Fruit fly (Drosophila melanogaster) whole organism, embryonic: Measurements from ENCODE around the gene Gem2.

Experiments
- Aef1 ChIP-seq: fragments of 200-800 bp; sonication (Bioruptor generic); IDR thresholded peaks from 3 replicates; pipeline ENCODE4 v1.3.6; 2022; ENCODE audit warnings: missing biosample characterization, missing genetic modification characterization
- CG1832 ChIP-seq: fragments of 200-800 bp; sonication (Bioruptor generic); optimal IDR thresholded peaks from 2 replicates; lab custom pipeline; 2017; ENCODE audit warnings: missing biosample characterization, mild to moderate bottlenecking, missing genetic modification characterization, inconsistent platforms
- CG9876 ChIP-seq: fragments of 200-800 bp; sonication (Bioruptor generic); optimal IDR thresholded peaks from 2 replicates; lab custom pipeline; 2016; ENCODE audit warnings: missing biosample characterization, missing genetic modification characterization
- HmgD ChIP-seq: fragments of 200-800 bp; sonication (Bioruptor generic); optimal IDR thresholded peaks from 3 replicates; lab custom pipeline; 2016; ENCODE audit warnings: missing biosample characterization, missing genetic modification characterization
- Mes4 ChIP-seq: fragments of 200-800 bp; sonication (Bioruptor generic); optimal IDR thresholded peaks from 2 replicates; lab custom pipeline; 2016; ENCODE audit warnings: missing biosample characterization, missing genetic modification characterization
- caup ChIP-seq: fragments of 200-800 bp; sonication (Bioruptor generic); optimal IDR thresholded peaks from 3 replicates; lab custom pipeline; 2017; ENCODE audit warnings: missing biosample characterization, mild to moderate bottlenecking, missing genetic modification characterization, moderate library complexity; ENCODE audit not compliant: severe bottlenecking
- gem ChIP-seq: fragments of 200-800 bp; sonication (Bioruptor generic); optimal IDR thresholded peaks from 2 replicates; lab custom pipeline; 2019; ENCODE audit warnings: missing biosample characterization, mild to moderate bottlenecking, missing genetic modification characterization, moderate library complexity
- ken ChIP-seq: fragments of 200-800 bp; sonication (Bioruptor generic); IDR thresholded peaks from 3 replicates; pipeline ENCODE4 v1.3.6; 2022; ENCODE audit warnings: missing biosample characterization, missing genetic modification characterization

DNA sequence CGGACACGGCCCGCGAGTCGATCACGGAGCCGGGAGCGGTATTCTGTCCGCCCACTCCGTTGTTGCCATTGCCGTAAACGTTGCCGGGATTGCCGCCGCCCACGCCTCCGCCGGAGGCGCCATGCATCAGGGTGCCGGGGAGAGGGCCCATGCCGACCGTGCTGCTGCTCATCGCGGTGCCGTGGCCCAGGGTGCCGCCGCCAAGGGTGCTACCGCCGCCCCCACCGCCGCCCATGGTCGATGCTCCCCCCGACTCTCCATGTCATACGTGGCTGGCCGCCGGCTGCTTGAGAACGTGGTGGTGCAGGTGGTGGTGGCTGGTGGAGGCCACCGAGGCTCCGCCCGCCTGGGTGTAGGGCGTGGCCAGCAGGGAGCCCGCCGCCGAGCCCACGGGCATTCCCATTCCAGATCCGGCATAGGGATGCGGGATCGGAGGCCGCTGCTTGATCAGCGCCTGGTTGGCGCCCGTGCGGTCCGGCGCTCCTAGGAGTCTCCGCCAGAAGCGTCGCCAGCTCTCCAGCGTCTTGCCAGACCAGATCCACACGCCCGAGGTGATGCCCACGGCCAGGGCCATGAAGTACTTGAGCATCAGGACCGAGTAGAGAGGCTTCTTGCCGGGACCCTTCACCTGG, 43.9 kb upstream of the Gem2 start:
- TF ChIP-seq gem (tag; lab: Kevin White, UChicago) (no peak), CG1832 (GFP tag; lab: Kevin White, UChicago) (no peak), Aef1 (GFP tag; lab: Robert Waterston, UW) (no peak), ken (GFP tag; lab: Robert Waterston, UW) (no peak), Mes4 (GFP tag; lab: Kevin White, UChicago) (no peak), caup (GFP tag; lab: Kevin White, UChicago) (no peak), CG9876 (GFP tag; lab: Kevin White, UChicago) (no peak), HmgD (GFP tag; lab: Kevin White, UChicago) (no peak)
